Fruit fly (Drosophila melanogaster) whole organism, embryonic: ENCODE results near the gene CG14984.

Experiments used
- Adf1 ChIP-seq: fragments of 200-800 bp; sonication (Bioruptor generic); IDR thresholded peaks from 2 replicates; pipeline ENCODE4 v1.3.6; 2022; ENCODE audit warnings: missing biosample characterization, missing genetic modification characterization
- B-H2 ChIP-seq: fragments of 200-800 bp; sonication (Bioruptor generic); optimal IDR thresholded peaks from 2 replicates; lab custom pipeline; 2018; ENCODE audit warnings: missing biosample characterization, mild to moderate bottlenecking, missing genetic modification characterization
- CG10267 ChIP-seq: fragments of 200-800 bp; sonication (Bioruptor generic); optimal IDR thresholded peaks from 2 replicates; lab custom pipeline; 2018; ENCODE audit warnings: missing biosample characterization, mild to moderate bottlenecking, missing genetic modification characterization, moderate library complexity
- CG10565 ChIP-seq: fragments of 200-800 bp; sonication (Bioruptor generic); optimal IDR thresholded peaks from 3 replicates; lab custom pipeline; 2016; ENCODE audit warnings: missing biosample characterization, mild to moderate bottlenecking, missing genetic modification characterization
- CG11093 ChIP-seq: fragments of 200-800 bp; sonication (Bioruptor generic); IDR thresholded peaks from 3 replicates; pipeline ENCODE4 v1.3.6; 2022; ENCODE audit warnings: missing biosample characterization, missing genetic modification characterization
- CG11247 ChIP-seq: fragments of 200-800 bp; sonication (Bioruptor generic); IDR thresholded peaks from 2 replicates; pipeline ENCODE4 v1.3.6; 2022; ENCODE audit warnings: missing biosample characterization, missing genetic modification characterization
- CG13123 ChIP-seq: fragments of 200-800 bp; sonication (Bioruptor generic); optimal IDR thresholded peaks from 2 replicates; lab custom pipeline; 2016; ENCODE audit warnings: missing biosample characterization, missing genetic modification characterization
- CG13624 ChIP-seq: fragments of 200-800 bp; sonication (Bioruptor generic); optimal IDR thresholded peaks from 2 replicates; lab custom pipeline; 2016; ENCODE audit warnings: missing biosample characterization, missing genetic modification characterization
- CG13775 ChIP-seq: fragments of 200-800 bp; sonication (Bioruptor generic); optimal IDR thresholded peaks from 3 replicates; lab custom pipeline; 2017; ENCODE audit warnings: missing biosample characterization, mild to moderate bottlenecking, missing genetic modification characterization
- CG14050 ChIP-seq: fragments of 200-800 bp; sonication (Bioruptor generic); IDR thresholded peaks from 3 replicates; pipeline ENCODE4 v1.3.6; 2022; ENCODE audit warnings: missing biosample characterization, missing genetic modification characterization
- CG15073 ChIP-seq: fragments of 200-800 bp; sonication (Bioruptor generic); optimal IDR thresholded peaks from 2 replicates; lab custom pipeline; 2016; ENCODE audit warnings: missing biosample characterization, missing genetic modification characterization
- CG1602 ChIP-seq: fragments of 200-800 bp; sonication (Bioruptor generic); optimal IDR thresholded peaks from 3 replicates; lab custom pipeline; 2016; ENCODE audit warnings: missing biosample characterization, missing genetic modification characterization
- CG1792 ChIP-seq: fragments of 200-800 bp; sonication (Bioruptor generic); optimal IDR thresholded peaks from 2 replicates; lab custom pipeline; 2016; ENCODE audit warnings: missing biosample characterization, missing genetic modification characterization
- CG18764 ChIP-seq: fragments of 200-800 bp; sonication (Bioruptor generic); optimal IDR thresholded peaks from 3 replicates; lab custom pipeline; 2016; ENCODE audit warnings: missing biosample characterization, missing genetic modification characterization
- CG2199 ChIP-seq: fragments of 200-800 bp; sonication (Bioruptor generic); IDR thresholded peaks from 3 replicates; pipeline ENCODE4 v1.3.6; 2022; ENCODE audit warnings: missing biosample characterization, missing genetic modification characterization
- CG2202 ChIP-seq: fragments of 200-800 bp; sonication (Bioruptor generic); optimal IDR thresholded peaks from 2 replicates; lab custom pipeline; 2018; ENCODE audit warnings: missing biosample characterization, mild to moderate bottlenecking, missing genetic modification characterization
- CG30431 ChIP-seq: fragments of 200-800 bp; sonication (Bioruptor generic); optimal IDR thresholded peaks from 2 replicates; lab custom pipeline; 2017; ENCODE audit warnings: missing biosample characterization, missing genetic modification characterization
- CG32767 ChIP-seq: fragments of 200-800 bp; sonication (Bioruptor generic); IDR thresholded peaks from 2 replicates; pipeline ENCODE4 v1.3.6; 2022; ENCODE audit warnings: missing biosample characterization, missing genetic modification characterization
- CG34376 ChIP-seq: fragments of 200-800 bp; sonication (Bioruptor generic); optimal IDR thresholded peaks from 2 replicates; lab custom pipeline; 2018; ENCODE audit warnings: missing biosample characterization, mild to moderate bottlenecking, missing genetic modification characterization
- CG3995 ChIP-seq: fragments of 200-800 bp; sonication (Bioruptor generic); optimal IDR thresholded peaks from 3 replicates; lab custom pipeline; 2016; ENCODE audit warnings: missing biosample characterization, missing genetic modification characterization
- CG42726 ChIP-seq: fragments of 200-800 bp; sonication (Bioruptor generic); IDR thresholded peaks from 2 replicates; pipeline ENCODE4 v1.3.6; 2022; ENCODE audit warnings: missing biosample characterization, missing genetic modification characterization; ENCODE audit not compliant: partially characterized antibody
- CG5953 ChIP-seq: fragments of 200-800 bp; sonication (Bioruptor generic); IDR thresholded peaks from 2 replicates; pipeline ENCODE4 v1.3.6; 2022; ENCODE audit warnings: missing biosample characterization, missing genetic modification characterization
- CG6272 ChIP-seq: fragments of 200-800 bp; sonication (Bioruptor generic); IDR thresholded peaks from 2 replicates; pipeline ENCODE4 v1.3.6; 2022; ENCODE audit warnings: missing biosample characterization, missing genetic modification characterization
- CG8388 ChIP-seq: fragments of 200-800 bp; sonication (Bioruptor generic); optimal IDR thresholded peaks from 2 replicates; lab custom pipeline; 2019; ENCODE audit warnings: missing biosample characterization, mild to moderate bottlenecking, missing genetic modification characterization, moderate library complexity
- Doc3 ChIP-seq: fragments of 200-800 bp; sonication (Bioruptor generic); IDR thresholded peaks from 3 replicates; pipeline ENCODE4 v1.3.6; 2022; ENCODE audit warnings: missing biosample characterization, missing genetic modification characterization; ENCODE audit not compliant: partially characterized antibody
- HLH4C ChIP-seq: fragments of 200-800 bp; sonication (Bioruptor generic); IDR thresholded peaks from 3 replicates; pipeline ENCODE4 v1.3.6; 2022; ENCODE audit warnings: missing biosample characterization, missing genetic modification characterization; ENCODE audit not compliant: partially characterized antibody
- Lim3 ChIP-seq: fragments of 200-800 bp; sonication (Bioruptor generic); IDR thresholded peaks from 2 replicates; pipeline ENCODE4 v1.3.6; 2022; ENCODE audit warnings: missing biosample characterization, missing genetic modification characterization
- Max ChIP-seq: fragments of 200-800 bp; sonication (Bioruptor generic); optimal IDR thresholded peaks from 2 replicates; lab custom pipeline; 2016; ENCODE audit warnings: missing biosample characterization, mild to moderate bottlenecking, missing genetic modification characterization
- Myb ChIP-seq: fragments of 200-800 bp; sonication (Bioruptor generic); optimal IDR thresholded peaks from 2 replicates; lab custom pipeline; 2016; ENCODE audit warnings: missing biosample characterization, missing genetic modification characterization
- Nf-YA ChIP-seq: fragments of 200-800 bp; sonication (Bioruptor generic); IDR thresholded peaks from 2 replicates; pipeline ENCODE4 v1.3.6; 2022; ENCODE audit warnings: missing biosample characterization, missing genetic modification characterization
- Side ChIP-seq: fragments of 200-800 bp; sonication (Bioruptor generic); optimal IDR thresholded peaks from 2 replicates; lab custom pipeline; 2016; ENCODE audit warnings: missing biosample characterization, missing genetic modification characterization
- Six4 ChIP-seq: fragments of 200-800 bp; sonication (Bioruptor generic); optimal IDR thresholded peaks from 2 replicates; lab custom pipeline; 2016; ENCODE audit warnings: missing biosample characterization, missing genetic modification characterization
- Sox100B ChIP-seq: fragments of 200-800 bp; sonication (Bioruptor generic); optimal IDR thresholded peaks from 3 replicates; lab custom pipeline; 2018; ENCODE audit warnings: missing biosample characterization, mild to moderate bottlenecking, missing genetic modification characterization
- Spps ChIP-seq: fragments of 200-800 bp; sonication (Bioruptor generic); optimal IDR thresholded peaks from 2 replicates; lab custom pipeline; 2018; ENCODE audit warnings: missing biosample characterization, mild to moderate bottlenecking, missing genetic modification characterization
- chm ChIP-seq: fragments of 200-800 bp; sonication (Bioruptor generic); IDR thresholded peaks from 2 replicates; pipeline ENCODE4 v1.3.6; 2022; ENCODE audit warnings: missing biosample characterization, missing genetic modification characterization
- ci ChIP-seq: fragments of 200-800 bp; sonication (Bioruptor generic); IDR thresholded peaks from 3 replicates; pipeline ENCODE4 v1.3.6; 2022; ENCODE audit warnings: missing biosample characterization, missing genetic modification characterization
- corto ChIP-seq: fragments of 200-800 bp; sonication (Bioruptor generic); optimal IDR thresholded peaks from 2 replicates; lab custom pipeline; 2016; ENCODE audit warnings: missing biosample characterization, mild to moderate bottlenecking, missing genetic modification characterization, moderate library complexity
- crp ChIP-seq, 2 experiments: fragments of 200-800 bp; sonication (Bioruptor generic); optimal IDR thresholded peaks; 2 replicates in 1 of 2; 3 replicates in 1 of 2; lab custom pipeline; 2017; ENCODE audit warnings: missing biosample characterization in 2 of 2, missing genetic modification characterization in 2 of 2, mild to moderate bottlenecking in 1 of 2, moderate library complexity in 1 of 2
- dati ChIP-seq: fragments of 200-800 bp; sonication (Bioruptor generic); IDR thresholded peaks from 2 replicates; pipeline ENCODE4 v1.3.6; 2022; ENCODE audit warnings: missing biosample characterization, missing genetic modification characterization
- ems ChIP-seq: fragments of 200-800 bp; sonication (Bioruptor generic); optimal IDR thresholded peaks from 3 replicates; lab custom pipeline; 2016; ENCODE audit warnings: missing biosample characterization, missing genetic modification characterization
- exex ChIP-seq: fragments of 200-800 bp; sonication (Bioruptor generic); optimal IDR thresholded peaks from 4 replicates; lab custom pipeline; 2018; ENCODE audit warnings: missing biosample characterization, mild to moderate bottlenecking, missing genetic modification characterization, moderate library complexity
- grau ChIP-seq: fragments of 200-800 bp; optimal IDR thresholded peaks from 3 replicates; lab custom pipeline; 2019; ENCODE audit warnings: missing biosample characterization, mild to moderate bottlenecking, missing genetic modification characterization, moderate library complexity
- grn ChIP-seq: fragments of 200-800 bp; sonication (Bioruptor generic); optimal IDR thresholded peaks from 3 replicates; lab custom pipeline; 2017; ENCODE audit warnings: missing biosample characterization, missing genetic modification characterization
- nerfin-1 ChIP-seq: fragments of 200-800 bp; sonication (Bioruptor generic); optimal IDR thresholded peaks from 3 replicates; lab custom pipeline; 2019; ENCODE audit warnings: missing biosample characterization, mild to moderate bottlenecking, missing genetic modification characterization, moderate library complexity
- nmo ChIP-seq: fragments of 200-800 bp; sonication (Bioruptor generic); optimal IDR thresholded peaks from 2 replicates; lab custom pipeline; 2018; ENCODE audit warnings: missing biosample characterization, mild to moderate bottlenecking, missing genetic modification characterization, moderate library complexity
- pum ChIP-seq: fragments of 200-800 bp; sonication (Bioruptor generic); optimal IDR thresholded peaks from 2 replicates; lab custom pipeline; 2016; ENCODE audit warnings: missing biosample characterization, missing genetic modification characterization
- sc ChIP-seq, 3 experiments: fragments of >200 bp in 2 of 3; fragments of 200-800 bp in 1 of 3; sonication (Bioruptor generic) in 1 of 3; optimal IDR thresholded peaks; 2 replicates in 2 of 3; 3 replicates in 1 of 3; lab custom pipeline; 2017; ENCODE audit warnings: mild to moderate bottlenecking in 1 of 3, missing biosample characterization in 1 of 3, missing genetic modification characterization in 1 of 3, missing genetic modification reagents in 1 of 3
- seq ChIP-seq: fragments of 200-800 bp; sonication (Bioruptor generic); IDR thresholded peaks from 2 replicates; pipeline ENCODE4 v1.3.6; 2022; ENCODE audit warnings: missing biosample characterization, missing genetic modification characterization
- unc-4 ChIP-seq: fragments of 200-800 bp; sonication (Bioruptor generic); IDR thresholded peaks from 2 replicates; pipeline ENCODE4 v1.3.6; 2022; ENCODE audit warnings: missing biosample characterization, missing genetic modification characterization; ENCODE audit not compliant: partially characterized antibody
- vnd ChIP-seq: fragments of 200-800 bp; sonication (Bioruptor generic); IDR thresholded peaks from 3 replicates; pipeline ENCODE4 v1.3.6; 2022; ENCODE audit warnings: missing biosample characterization, missing genetic modification characterization; ENCODE audit not compliant: partially characterized antibody

CG14984 gene

dm6 chr3L:3970372-3971031 is 18.2 kb upstream of the CG14984 start (continued):
- TF ChIP-seq grn (no peak), CG10267 (tag; lab: Kevin White, UChicago) (peak; percentile 17), Doc3 (GFP tag; lab: Robert Waterston, UW) (no peak), CG2202 (no peak), CG10565 (GFP tag; lab: Kevin White, UChicago) (no peak), Lim3 (GFP tag; lab: Robert Waterston, UW) (no peak), nerfin-1 (tag; lab: Kevin White, UChicago) (no peak), B-H2 (GFP tag; lab: Kevin White, UChicago) (no peak), Adf1 (GFP tag; lab: Robert Waterston, UW) (no peak; the same call in 1 of the 2 replicates), CG11247 (no peak), CG18764 (GFP tag; lab: Kevin White, UChicago) (no peak), CG42726 (no peak), HLH4C (GFP tag; lab: Robert Waterston, UW) (no peak), sc (optimal IDR thresholded peaks at IDR 0.05; lab: Kevin White, UChicago) (no peak), sc (GFP tag; optimal IDR thresholded peaks at IDR 0.05; lab: Kevin White, UChicago) (no peak), CG14050 (GFP tag; lab: Robert Waterston, UW) (no peak), Sox100B (GFP tag; lab: Kevin White, UChicago) (peak; percentile 23), CG3995 (no peak), dati (GFP tag; lab: Robert Waterston, UW) (no peak), crp (GFP tag; optimal IDR thresholded peaks at IDR 0.05; lab: Kevin White, UChicago) (no peak), CG13775 (GFP tag; lab: Kevin White, UChicago) (peak; percentile 29), CG13123 (no peak), seq (GFP tag; lab: Robert Waterston, UW) (no peak), CG1792 (no peak), nmo (GFP tag; lab: Kevin White, UChicago) (peak; percentile 41), CG2199 (GFP tag; lab: Robert Waterston, UW) (no peak), CG8388 (peak; percentile 17), ci (GFP tag; lab: Robert Waterston, UW) (peak; percentile 73; the same call in 2 of the 3 replicates), corto (no peak), CG15073 (GFP tag; lab: Kevin White, UChicago) (no peak), CG1602 (GFP tag; lab: Kevin White, UChicago) (no peak), CG13624 (no peak), CG5953 (GFP tag; lab: Robert Waterston, UW) (no peak), unc-4 (GFP tag; lab: Robert Waterston, UW) (no peak), exex (tag; lab: Kevin White, UChicago) (no peak), pum (GFP tag; lab: Kevin White, UChicago) (no peak), CG30431 (GFP tag; lab: Kevin White, UChicago) (no peak), vnd (no peak), ems (GFP tag; lab: Kevin White, UChicago) (no peak), CG34376 (GFP tag; lab: Kevin White, UChicago) (no peak), chm (GFP tag; lab: Robert Waterston, UW) (no peak; the same call in 1 of the 2 replicates), Side (GFP tag; lab: Kevin White, UChicago) (no peak), Nf-YA (GFP tag; lab: Robert Waterston, UW) (no peak), Spps (no peak), Myb (no peak), CG32767 (GFP tag; lab: Robert Waterston, UW) (no peak), Six4 (GFP tag; lab: Kevin White, UChicago) (no peak), Max (GFP tag; lab: Kevin White, UChicago) (no peak), CG6272 (GFP tag; lab: Robert Waterston, UW) (no peak), CG11093 (0 out of 3 replicates have a peak, but pooled peaks have one; percentile 9), grau (tag; lab: Kevin White, UChicago) (peak; percentile 56)
